Fruit fly (Drosophila melanogaster): ENCODE data around the gene CG13054.
A peak's percentile ranks its signal among the peaks of the same experiment; 100 is the strongest.

The CG13054 gene

DNA sequence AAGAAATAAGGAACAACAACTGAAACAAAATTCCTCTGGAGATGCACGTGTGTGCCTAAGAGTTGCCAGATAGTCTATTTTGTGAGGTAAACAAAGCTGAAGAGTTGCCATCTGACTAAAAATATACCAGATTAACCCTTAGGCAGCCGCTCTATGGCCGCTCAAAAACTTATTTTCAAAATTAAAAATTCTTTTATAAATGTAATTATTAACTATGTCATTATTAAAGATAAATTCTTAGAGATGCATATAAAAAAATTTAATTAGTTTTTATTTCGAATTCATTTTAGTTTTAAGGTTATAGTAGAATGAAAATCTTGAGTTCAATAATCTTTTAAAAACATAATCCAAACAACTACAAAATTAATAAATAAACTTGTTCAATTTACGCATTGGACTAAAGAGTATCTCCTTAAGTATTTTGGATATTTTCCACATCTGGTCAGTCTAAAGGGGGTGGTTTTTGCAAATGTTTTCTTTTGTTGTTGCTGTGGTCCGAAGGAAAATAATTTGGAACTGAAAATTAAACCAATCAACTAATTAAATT, 28.3 kb downstream of the CG13054 start, which contains the start of gene Tmx3 (continued):
- TF ChIP-seq vri (GFP tag; optimal IDR thresholded peaks at IDR 0.05) (no peak), CG6808 (GFP tag; optimal IDR thresholded peaks at IDR 0.05) (peak; percentile 53), Met (GFP tag; optimal IDR thresholded peaks at IDR 0.05) (peak; percentile 76), OdsH (GFP tag; optimal IDR thresholded peaks at IDR 0.05) (peak; percentile 89), CG34406 (GFP tag; optimal IDR thresholded peaks at IDR 0.05) (peak; percentile 82), Ets96B (tag; optimal IDR thresholded peaks at IDR 0.05) (peak; percentile 86), fkh (GFP tag; optimal IDR thresholded peaks at IDR 0.05) (peak; percentile 98), CG15336 (GFP tag; IDR thresholded peaks at IDR 0.05) (peak; percentile 85), CG6276 (GFP tag; optimal IDR thresholded peaks at IDR 0.05) (no peak), Gug (GFP tag; IDR thresholded peaks at IDR 0.05) (peak; percentile 89), Sox14 (GFP tag; optimal IDR thresholded peaks at IDR 0.05) (peak; percentile 69), CG11294 (GFP tag; IDR thresholded peaks at IDR 0.05) (peak; percentile 87), CG9139 (GFP tag; optimal IDR thresholded peaks at IDR 0.05) (no peak), svp (GFP tag) (peak; percentile 90), CG7368 (GFP tag; optimal IDR thresholded peaks at IDR 0.05) (peak; percentile 39), CG3032 (tag; optimal IDR thresholded peaks at IDR 0.05) (peak; percentile 89), CG8632 (GFP tag; optimal IDR thresholded peaks at IDR 0.05) (peak; percentile 80)

dm6 chr3L:16225175-16225574, 31.8 kb downstream of the CG13054 start:
- TF ChIP-seq svp (GFP tag) (peak; percentile 64), Smox (GFP tag; optimal IDR thresholded peaks at IDR 0.05) (no peak), Eip78C (GFP tag) (peak; percentile 60), fd59A (GFP tag; optimal IDR thresholded peaks at IDR 0.05) (no peak), CG11762 (GFP tag; optimal IDR thresholded peaks at IDR 0.05; ENCODE audit: insufficient read depth) (no peak), pdm3 (GFP tag; optimal IDR thresholded peaks at IDR 0.05) (no peak), eg (GFP tag; IDR thresholded peaks at IDR 0.05) (no peak), esn (GFP tag; optimal IDR thresholded peaks at IDR 0.05) (no peak)

dm6 chr3L:16221800-16222199, 35.2 kb downstream of the CG13054 start:
- TF ChIP-seq CG7368 (GFP tag; optimal IDR thresholded peaks at IDR 0.05) (no peak), svp (GFP tag) (peak; percentile 69), Eip78C (GFP tag) (peak; percentile 11), dsx (GFP tag; optimal IDR thresholded peaks at IDR 0.05; ENCODE audit: poor library complexity, severe bottlenecking) (no peak), Hr39 (GFP tag; optimal IDR thresholded peaks at IDR 0.05) (no peak), CG8119 (GFP tag; IDR thresholded peaks at IDR 0.05) (no peak), Smox (GFP tag; optimal IDR thresholded peaks at IDR 0.05) (no peak), CG6792 (GFP tag; optimal IDR thresholded peaks at IDR 0.05) (no peak), CG3919 (GFP tag; optimal IDR thresholded peaks at IDR 0.05) (no peak), CG11902 (GFP tag; optimal IDR thresholded peaks at IDR 0.05) (no peak), CG6854 (GFP tag; optimal IDR thresholded peaks at IDR 0.05) (no peak), CG6163 (GFP tag; IDR thresholded peaks at IDR 0.05) (no peak), Eip93F (GFP tag; optimal IDR thresholded peaks at IDR 0.05) (no peak), salr (GFP tag; optimal IDR thresholded peaks at IDR 0.05) (no peak), OdsH (GFP tag; optimal IDR thresholded peaks at IDR 0.05) (no peak), cyc (GFP tag; optimal IDR thresholded peaks at IDR 0.05) (no peak), Ets21C (GFP tag; optimal IDR thresholded peaks at IDR 0.05) (no peak), Sox102F (GFP tag; optimal IDR thresholded peaks at IDR 0.05) (no peak)

dm6 chr3L:16221278-16221677, 35.7 kb downstream of the CG13054 start:
- TF ChIP-seq cyc (GFP tag; optimal IDR thresholded peaks at IDR 0.05): no peak
- peak; percentile 47 for TF ChIP-seq CG32006 (GFP tag; optimal IDR thresholded peaks at IDR 0.05)
- TF ChIP-seq CG11902 (GFP tag; optimal IDR thresholded peaks at IDR 0.05): no peak
- no peak for TF ChIP-seq Hr39 (GFP tag; optimal IDR thresholded peaks at IDR 0.05)
- no peak for TF ChIP-seq CG6163 (GFP tag; IDR thresholded peaks at IDR 0.05)
- peak; percentile 8 for TF ChIP-seq Hr4 (GFP tag; optimal IDR thresholded peaks at IDR 0.05)
- TF ChIP-seq lz (GFP tag; optimal IDR thresholded peaks at IDR 0.05): no peak
- no peak for TF ChIP-seq CG15336 (GFP tag; IDR thresholded peaks at IDR 0.05)
- TF ChIP-seq Ets21C (GFP tag; optimal IDR thresholded peaks at IDR 0.05): no peak
- TF ChIP-seq net (GFP tag; optimal IDR thresholded peaks at IDR 0.05): no peak
- TF ChIP-seq Gug (GFP tag; IDR thresholded peaks at IDR 0.05): no peak
- no peak for TF ChIP-seq CG3032 (tag; optimal IDR thresholded peaks at IDR 0.05)
- TF ChIP-seq esn (GFP tag; optimal IDR thresholded peaks at IDR 0.05): no peak
- TF ChIP-seq CG8319 (GFP tag; optimal IDR thresholded peaks at IDR 0.05): no peak
- TF ChIP-seq CG4318 (GFP tag; optimal IDR thresholded peaks at IDR 0.05): peak; percentile 32
- TF ChIP-seq Eip78C (GFP tag): peak; percentile 63
- TF ChIP-seq CG8632 (GFP tag; optimal IDR thresholded peaks at IDR 0.05): no peak
- no peak for TF ChIP-seq CG7368 (GFP tag; optimal IDR thresholded peaks at IDR 0.05)
- TF ChIP-seq ss (GFP tag; optimal IDR thresholded peaks at IDR 0.05): no peak
- TF ChIP-seq CG31627 (GFP tag; optimal IDR thresholded peaks at IDR 0.05): no peak
- TF ChIP-seq Smox (GFP tag; optimal IDR thresholded peaks at IDR 0.05): no peak
- TF ChIP-seq CG11294 (GFP tag; IDR thresholded peaks at IDR 0.05): no peak
